Worm (Caenorhabditis elegans) whole organism, L3 larva: Measurements from ENCODE around the gene gpa-5.

Source experiments
- R02D3.7 ChIP-seq: fragments of 150-350 bp; optimal IDR thresholded peaks from 2 replicates; lab custom pipeline; 2014; ENCODE audit warnings: missing biosample characterization, missing genetic modification characterization
- ZK546.5 ChIP-seq: sonication (generic microtip); optimal IDR thresholded peaks from 2 replicates; lab custom pipeline; 2017; ENCODE audit warnings: missing biosample characterization, missing genetic modification characterization
- aly-2 ChIP-seq: fragments of 150-350 bp; optimal IDR thresholded peaks from 2 replicates; lab custom pipeline; 2014; ENCODE audit warnings: missing biosample characterization, missing genetic modification characterization
- ama-1 ChIP-seq: fragments of 150-350 bp; optimal IDR thresholded peaks from 2 replicates; lab custom pipeline; 2018
- ceh-16 ChIP-seq: sonication (generic microtip); optimal IDR thresholded peaks from 2 replicates; lab custom pipeline; 2017; ENCODE audit warnings: missing biosample characterization, missing genetic modification characterization
- ceh-28 ChIP-seq: fragments of 150-350 bp; optimal IDR thresholded peaks from 2 replicates; lab custom pipeline; 2014; ENCODE audit warnings: missing biosample characterization, missing genetic modification reagents, missing genetic modification characterization
- ceh-9 ChIP-seq: sonication (generic microtip); optimal IDR thresholded peaks from 2 replicates; lab custom pipeline; 2018; ENCODE audit warnings: missing biosample characterization, missing genetic modification characterization
- daf-12 ChIP-seq: fragments of 150-350 bp; optimal IDR thresholded peaks from 2 replicates; lab custom pipeline; 2014; ENCODE audit warnings: missing biosample characterization, missing genetic modification reagents, missing genetic modification characterization
- egl-27 ChIP-seq: sonication (generic microtip); optimal IDR thresholded peaks from 4 replicates; lab custom pipeline; 2017; ENCODE audit warnings: missing biosample characterization, missing genetic modification reagents, missing genetic modification characterization
- egl-5 ChIP-seq: fragments of 150-350 bp; optimal IDR thresholded peaks from 2 replicates; lab custom pipeline; 2017; ENCODE audit warnings: missing biosample characterization, missing genetic modification reagents, missing genetic modification characterization, inconsistent platforms
- elt-1 ChIP-seq: fragments of 150-350 bp; optimal IDR thresholded peaks from 2 replicates; lab custom pipeline; 2014; ENCODE audit warnings: missing biosample characterization, missing genetic modification characterization
- elt-2 ChIP-seq: sonication (generic microtip); optimal IDR thresholded peaks from 2 replicates; lab custom pipeline; 2016; ENCODE audit warnings: missing genetic modification reagents, mild to moderate bottlenecking, missing genetic modification characterization, missing compliant biosample characterization
- eor-1 ChIP-seq, 2 experiments: fragments of 150-350 bp; optimal IDR thresholded peaks; 2 replicates each; lab custom pipeline; 2014 to 2018; ENCODE audit warnings: missing biosample characterization in 2 of 2, missing genetic modification characterization in 2 of 2
- fkh-10 ChIP-seq: sonication (generic microtip); optimal IDR thresholded peaks from 2 replicates; lab custom pipeline; 2017; ENCODE audit warnings: missing biosample characterization, missing genetic modification reagents, missing genetic modification characterization
- fkh-2 ChIP-seq: fragments of 150-350 bp; optimal IDR thresholded peaks from 2 replicates; lab custom pipeline; 2014; ENCODE audit warnings: missing biosample characterization, missing genetic modification reagents, missing genetic modification characterization
- hmg-11 ChIP-seq: sonication (generic microtip); optimal IDR thresholded peaks from 2 replicates; lab custom pipeline; 2016; ENCODE audit warnings: missing genetic modification characterization, missing compliant biosample characterization
- jun-1 ChIP-seq: fragments of 150-350 bp; optimal IDR thresholded peaks from 2 replicates; lab custom pipeline; 2014; ENCODE audit warnings: missing biosample characterization, missing genetic modification reagents, missing genetic modification characterization
- lin-15B ChIP-seq: fragments of 150-350 bp; optimal IDR thresholded peaks from 2 replicates; lab custom pipeline; 2014; ENCODE audit warnings: missing biosample characterization, missing genetic modification characterization
- lin-39 ChIP-seq: fragments of 150-350 bp; optimal IDR thresholded peaks from 2 replicates; lab custom pipeline; 2018; ENCODE audit warnings: missing biosample characterization, missing genetic modification reagents, missing genetic modification characterization
- lsy-12 ChIP-seq: sonication (generic microtip); optimal IDR thresholded peaks from 2 replicates; lab custom pipeline; 2016; ENCODE audit warnings: mild to moderate bottlenecking, missing genetic modification characterization, missing compliant biosample characterization
- nfya-1 ChIP-seq: sonication (generic microtip); optimal IDR thresholded peaks from 2 replicates; lab custom pipeline; 2017; ENCODE audit warnings: missing genetic modification characterization, mild to moderate bottlenecking, missing compliant biosample characterization, antibody characterized with exemption, moderate library complexity; ENCODE audit not compliant: insufficient read depth
- nhr-11 ChIP-seq: fragments of 150-350 bp; optimal IDR thresholded peaks from 2 replicates; lab custom pipeline; 2014; ENCODE audit warnings: missing biosample characterization, missing genetic modification characterization
- nhr-12 ChIP-seq: fragments of 150-350 bp; optimal IDR thresholded peaks from 2 replicates; lab custom pipeline; 2014; ENCODE audit warnings: missing biosample characterization, missing genetic modification characterization
- nhr-23 ChIP-seq: fragments of 150-350 bp; optimal IDR thresholded peaks from 2 replicates; lab custom pipeline; 2014; ENCODE audit warnings: missing biosample characterization, missing genetic modification reagents, missing genetic modification characterization
- nhr-237 ChIP-seq: fragments of 150-350 bp; optimal IDR thresholded peaks from 2 replicates; lab custom pipeline; 2014; ENCODE audit warnings: missing biosample characterization, missing genetic modification characterization
- nhr-25 ChIP-seq: sonication (generic microtip); optimal IDR thresholded peaks from 2 replicates; lab custom pipeline; 2017; ENCODE audit warnings: missing biosample characterization, missing genetic modification characterization
- nhr-67 ChIP-seq: fragments of 150-350 bp; optimal IDR thresholded peaks from 2 replicates; lab custom pipeline; 2014; ENCODE audit warnings: missing biosample characterization, missing genetic modification characterization
- nhr-76 ChIP-seq: fragments of 150-350 bp; sonication (generic microtip); optimal IDR thresholded peaks from 5 replicates; lab custom pipeline; 2014; ENCODE audit warnings: missing biosample characterization, missing genetic modification characterization
- nhr-77 ChIP-seq: fragments of 150-350 bp; optimal IDR thresholded peaks from 2 replicates; lab custom pipeline; 2014; ENCODE audit warnings: missing biosample characterization, missing genetic modification characterization
- pha-4 ChIP-seq: fragments of 150-350 bp; optimal IDR thresholded peaks from 2 replicates; lab custom pipeline; 2014; ENCODE audit warnings: missing biosample characterization, missing genetic modification reagents, missing genetic modification characterization
- pqm-1 ChIP-seq: fragments of 150-350 bp; optimal IDR thresholded peaks from 2 replicates; lab custom pipeline; 2017; ENCODE audit warnings: missing biosample characterization, missing genetic modification characterization, inconsistent platforms
- sea-2 ChIP-seq: fragments of 150-350 bp; sonication (generic microtip); optimal IDR thresholded peaks from 4 replicates; lab custom pipeline; 2014; ENCODE audit warnings: missing biosample characterization, missing genetic modification reagents, missing genetic modification characterization
- snpc-4 ChIP-seq: fragments of 150-350 bp; optimal IDR thresholded peaks from 2 replicates; lab custom pipeline; 2014; ENCODE audit warnings: missing biosample characterization, missing genetic modification characterization
- tbx-2 ChIP-seq: sonication (generic microtip); optimal IDR thresholded peaks from 2 replicates; lab custom pipeline; 2016; ENCODE audit warnings: mild to moderate bottlenecking, missing genetic modification characterization, missing compliant biosample characterization
- unc-62 ChIP-seq: fragments of 150-350 bp; sonication (generic microtip); optimal IDR thresholded peaks from 4 replicates; lab custom pipeline; 2014; ENCODE audit warnings: missing biosample characterization, missing genetic modification reagents, missing genetic modification characterization
- ztf-11 ChIP-seq: fragments of 150-350 bp; optimal IDR thresholded peaks from 2 replicates; lab custom pipeline; 2014; ENCODE audit warnings: missing biosample characterization, missing genetic modification characterization
- ztf-4 ChIP-seq: fragments of 150-350 bp; optimal IDR thresholded peaks from 2 replicates; lab custom pipeline; 2014; ENCODE audit warnings: missing biosample characterization, missing genetic modification characterization

gpa-5 gene

ce11 chrX:2090493-2090892 lies 30.4 kb downstream of the gpa-5 start:
- TF ChIP-seq pqm-1 (tag; lab: Kevin White, UChicago) = peak; percentile 73
- peak; percentile 51 for TF ChIP-seq nhr-25 (tag; lab: Kevin White, UChicago)
- no peak for TF ChIP-seq fkh-2 (tag; lab: Kevin White, UChicago)
- peak; percentile 75 for TF ChIP-seq elt-2 (tag; lab: Kevin White, UChicago)
- peak; percentile 66 for TF ChIP-seq pha-4
- peak; percentile 64 for TF ChIP-seq ceh-28 (tag; lab: Kevin White, UChicago)
- peak; percentile 64 for TF ChIP-seq nfya-1 (tag; lab: Kevin White, UChicago)
- peak; percentile 50 for TF ChIP-seq nhr-23 (tag; lab: Kevin White, UChicago)
- TF ChIP-seq sea-2 (GFP tag; lab: Kevin White, UChicago) = no peak
- peak; percentile 7 for TF ChIP-seq hmg-11 (tag; lab: Kevin White, UChicago)
- TF ChIP-seq, all 47 proteins: peak for 8

- no peak for TF ChIP-seq egl-27 (tag; lab: Kevin White, UChicago)
- peak; percentile 98 for TF ChIP-seq nfya-1 (tag; lab: Kevin White, UChicago)
- peak; percentile 64 for TF ChIP-seq egl-5
- TF ChIP-seq tbx-2 (tag; lab: Kevin White, UChicago) = no peak
- TF ChIP-seq daf-12 (tag; lab: Kevin White, UChicago) = no peak
- peak; percentile 44 for TF ChIP-seq nhr-23 (tag; lab: Kevin White, UChicago)
- TF ChIP-seq ceh-16 (tag; lab: Kevin White, UChicago) = no peak
- peak; percentile 62 for TF ChIP-seq elt-2 (tag; lab: Kevin White, UChicago)
- TF ChIP-seq snpc-4 (tag; lab: Kevin White, UChicago) = no peak
- no peak for TF ChIP-seq R02D3.7 (tag; lab: Kevin White, UChicago)
- no peak for TF ChIP-seq ZK546.5 (tag; lab: Kevin White, UChicago)
- TF ChIP-seq ceh-28 (tag; lab: Kevin White, UChicago) = peak; percentile 25
- TF ChIP-seq nhr-237 (tag; lab: Kevin White, UChicago) = no peak
- TF ChIP-seq pha-4 = peak; percentile 72
- TF ChIP-seq jun-1 (tag; lab: Kevin White, UChicago) = peak; percentile 10
- TF ChIP-seq lsy-12 (tag; lab: Kevin White, UChicago) = peak; percentile 5
- TF ChIP-seq nhr-11 (tag; lab: Kevin White, UChicago) = no peak
- peak; percentile 51 for TF ChIP-seq ama-1
- TF ChIP-seq lin-15B (tag; lab: Kevin White, UChicago) = peak; percentile 46
- TF ChIP-seq pqm-1 (tag; lab: Kevin White, UChicago) = no peak
- TF ChIP-seq hmg-11 (tag; lab: Kevin White, UChicago) = peak; percentile 84
- no peak for TF ChIP-seq nhr-76 (tag; lab: Kevin White, UChicago)
- peak; percentile 88 for TF ChIP-seq nhr-25 (tag; lab: Kevin White, UChicago)
- peak; percentile 83 for TF ChIP-seq lin-39 (tag; lab: Kevin White, UChicago)
- no peak for TF ChIP-seq nhr-12 (tag; lab: Kevin White, UChicago)
Measured at ce11 chrX:2089434-2089833, 31.4 kb downstream of the gpa-5 start, which contains the start of gene lsy-2. lsy-2 (plus strand) TSS chrX:2089704.

- TF ChIP-seq daf-12 (tag; lab: Kevin White, UChicago) = no peak
- TF ChIP-seq nfya-1 (tag; lab: Kevin White, UChicago) = no peak
- no peak for TF ChIP-seq jun-1 (tag; lab: Kevin White, UChicago)
- TF ChIP-seq sea-2 (GFP tag; lab: Kevin White, UChicago) = no peak
- TF ChIP-seq eor-1 (tag; optimal IDR thresholded peaks at IDR 0.05; lab: Kevin White, UChicago) = no peak
- no peak for TF ChIP-seq elt-2 (tag; lab: Kevin White, UChicago)
- no peak for TF ChIP-seq lin-39 (tag; lab: Kevin White, UChicago)
- TF ChIP-seq fkh-10 = no peak
- no peak for TF ChIP-seq unc-62 (GFP tag; lab: Kevin White, UChicago)
- no peak for TF ChIP-seq nhr-237 (tag; lab: Kevin White, UChicago)
- no peak for TF ChIP-seq lsy-12 (tag; lab: Kevin White, UChicago)
- TF ChIP-seq ceh-9 = no peak
- no peak for TF ChIP-seq ztf-11
- TF ChIP-seq tbx-2 (tag; lab: Kevin White, UChicago) = no peak
- no peak for TF ChIP-seq ceh-28 (tag; lab: Kevin White, UChicago)
- TF ChIP-seq ztf-4 = no peak
Measured at ce11 chrX:2087716-2088115, 33.1 kb downstream of the gpa-5 start.

ce11 chrX:2085494-2085893 lies 35.4 kb downstream of the gpa-5 start:
- TF ChIP-seq elt-1 (no peak), ceh-28 (tag; lab: Kevin White, UChicago) (no peak), nhr-237 (tag; lab: Kevin White, UChicago) (no peak), nhr-77 (tag; lab: Kevin White, UChicago) (no peak), pqm-1 (tag; lab: Kevin White, UChicago) (no peak), eor-1 (tag; optimal IDR thresholded peaks at IDR 0.05; lab: Kevin White, UChicago) (no peak), nhr-67 (no peak), aly-2 (no peak), lin-15B (tag; lab: Kevin White, UChicago) (no peak), elt-2 (tag; lab: Kevin White, UChicago) (no peak), egl-5 (no peak)
- TF ChIP-seq, all 47 proteins: peak for 0
